Worm (Caenorhabditis elegans): Measurements from ENCODE around the gene F55G7.5.

The F55G7.5 gene

DNA sequence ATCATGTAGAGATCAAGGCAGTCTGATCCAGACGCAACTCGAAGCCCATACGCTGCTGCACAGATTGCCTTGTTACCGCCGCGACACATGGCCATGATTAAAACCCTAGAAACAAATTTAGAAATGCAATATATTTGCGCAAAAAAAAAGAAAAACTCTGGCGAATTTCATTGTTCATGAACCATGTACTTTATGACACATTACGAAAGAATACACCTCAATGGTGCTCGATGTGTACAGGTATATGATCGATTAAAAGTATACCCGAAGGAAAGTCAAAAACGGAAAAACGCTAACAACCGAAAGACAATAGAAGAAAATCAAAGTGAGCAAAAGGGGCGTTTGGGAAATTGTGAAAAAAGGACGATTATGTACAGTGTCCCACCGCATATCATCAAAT is 46.4 kb downstream of the F55G7.5 start, which contains the start of gene Y62H9A.8:
Gene Y62H9A.8 (minus strand): TSS at position 101 of the 400 bp plus-strand sequence.
- TF ChIP-seq F37B4.10 (GFP tag; IDR thresholded peaks at IDR 0.05), result no peak
- no peak for TF ChIP-seq B0019.2 (GFP tag; conservative IDR thresholded peaks at IDR 0.05)
- TF ChIP-seq F10E7.11 (tag; optimal IDR thresholded peaks at IDR 0.05), result no peak
- no peak for TF ChIP-seq let-607 (tag; optimal IDR thresholded peaks at IDR 0.05)
- no peak for TF ChIP-seq die-1 (tag; optimal IDR thresholded peaks at IDR 0.05)
- TF ChIP-seq Y53F4B.3 (GFP tag; IDR thresholded peaks at IDR 0.05), result no peak
- TF ChIP-seq rcor-1 (GFP tag; IDR thresholded peaks at IDR 0.05), result no peak
- TF ChIP-seq ceh-58 (GFP tag; IDR thresholded peaks at IDR 0.05), result no peak
- TF ChIP-seq lin-26 (GFP tag; IDR thresholded peaks at IDR 0.05), result no peak
- no peak for TF ChIP-seq repo-1 (tag; optimal IDR thresholded peaks at IDR 0.05)
- TF ChIP-seq xnd-1 (tag; optimal IDR thresholded peaks at IDR 0.05), result no peak
- TF ChIP-seq gei-17 (GFP tag; optimal IDR thresholded peaks at IDR 0.05), result no peak
- TF ChIP-seq madf-6 (GFP tag; IDR thresholded peaks at IDR 0.05), result no peak
- no peak for TF ChIP-seq T07F8.4 (tag; optimal IDR thresholded peaks at IDR 0.05)
